Fruit fly (Drosophila melanogaster): Measurements from ENCODE around the gene Pus1.

The Pus1 gene

dm6 chr3R:20556281-20557113, 36.0 kb downstream of the Pus1 start (continued):
- no peak for TF ChIP-seq sd (tag; optimal IDR thresholded peaks at IDR 0.05)
- peak; percentile 61 for TF ChIP-seq wdn (GFP tag; IDR thresholded peaks at IDR 0.05)
- TF ChIP-seq CG43689 (GFP tag; IDR thresholded peaks at IDR 0.05), result peak; percentile 39; the same call in 1 of the 2 replicates
- no peak for TF ChIP-seq dm (GFP tag; optimal IDR thresholded peaks at IDR 0.05)
- peak; percentile 54 for TF ChIP-seq Hsf (GFP tag; optimal IDR thresholded peaks at IDR 0.05)
- peak; percentile 81 for TF ChIP-seq CG3281 (GFP tag; optimal IDR thresholded peaks at IDR 0.05)
- peak; percentile 39 for TF ChIP-seq CG10979 (tag; optimal IDR thresholded peaks at IDR 0.05)
- no peak for TF ChIP-seq Hey (tag; optimal IDR thresholded peaks at IDR 0.05)
- TF ChIP-seq CG10209 (GFP tag; optimal IDR thresholded peaks at IDR 0.05), result peak; percentile 65
- TF ChIP-seq CHES-1-like (GFP tag; optimal IDR thresholded peaks at IDR 0.05), result no peak
- TF ChIP-seq mirr (GFP tag; optimal IDR thresholded peaks at IDR 0.05), result no peak
- TF ChIP-seq disco-r (GFP tag; optimal IDR thresholded peaks at IDR 0.05), result no peak
- TF ChIP-seq pan (optimal IDR thresholded peaks at IDR 0.05), result no peak
- peak in 1 of 2 experiments; percentile 80 for TF ChIP-seq pan (GFP tag; optimal IDR thresholded peaks at IDR 0.05 in 1 of 2, IDR thresholded peaks at IDR 0.05 in 1 of 2)
- no peak for TF ChIP-seq CG5180 (GFP tag; optimal IDR thresholded peaks at IDR 0.05)
- no peak for TF ChIP-seq CG13287 (GFP tag; IDR thresholded peaks at IDR 0.05; ENCODE audit: partially characterized antibody)
- no peak for TF ChIP-seq CG1603 (tag; optimal IDR thresholded peaks at IDR 0.05)
- TF ChIP-seq Sox102F (GFP tag; optimal IDR thresholded peaks at IDR 0.05), result peak; percentile 47
- peak; percentile 41 for TF ChIP-seq CG31388 (GFP tag; optimal IDR thresholded peaks at IDR 0.05)
- no peak for TF ChIP-seq odd (GFP tag; optimal IDR thresholded peaks at IDR 0.05)
- TF ChIP-seq Hand (GFP tag; optimal IDR thresholded peaks at IDR 0.05), result no peak
- peak; percentile 11 for TF ChIP-seq CG15696 (tag; optimal IDR thresholded peaks at IDR 0.05)
- TF ChIP-seq tio (GFP tag; optimal IDR thresholded peaks at IDR 0.05), result peak; percentile 61
- peak; percentile 52; the same call in 1 of the 2 replicates for TF ChIP-seq vvl (GFP tag; IDR thresholded peaks at IDR 0.05)
- peak; percentile 88 for TF ChIP-seq Atf6 (GFP tag; IDR thresholded peaks at IDR 0.05)
- TF ChIP-seq CG2120 (GFP tag; optimal IDR thresholded peaks at IDR 0.05), result peak; percentile 85
- TF ChIP-seq HLH3B (GFP tag; IDR thresholded peaks at IDR 0.05), result peak; percentile 84
- no peak for TF ChIP-seq CG8944 (GFP tag; optimal IDR thresholded peaks at IDR 0.05)
- TF ChIP-seq CG11504 (tag; optimal IDR thresholded peaks at IDR 0.05), result peak; percentile 82
- no peak for TF ChIP-seq Tbp (GFP tag; optimal IDR thresholded peaks at IDR 0.05)
- TF ChIP-seq Hr51 (GFP tag; optimal IDR thresholded peaks at IDR 0.05), result peak in 1 of 2 experiments; percentile 75
- no peak for TF ChIP-seq CG33557 (GFP tag; optimal IDR thresholded peaks at IDR 0.05)
- no peak for TF ChIP-seq wor (GFP tag; IDR thresholded peaks at IDR 0.05)
- TF ChIP-seq CG9932 (GFP tag; IDR thresholded peaks at IDR 0.05), result peak; percentile 90
- TF ChIP-seq cad (GFP tag; optimal IDR thresholded peaks at IDR 0.05), result no peak
- TF ChIP-seq CG15073 (GFP tag; optimal IDR thresholded peaks at IDR 0.05), result no peak
- peak; percentile 92 for TF ChIP-seq CG32532 (GFP tag; IDR thresholded peaks at IDR 0.05)
- TF ChIP-seq unpg (GFP tag; optimal IDR thresholded peaks at IDR 0.05), result peak; percentile 53
- TF ChIP-seq H15 (GFP tag; IDR thresholded peaks at IDR 0.05), result peak; percentile 83
- TF ChIP-seq Ssrp (tag; optimal IDR thresholded peaks at IDR 0.05), result peak; percentile 55
- TF ChIP-seq Mad (GFP tag; optimal IDR thresholded peaks at IDR 0.05), result peak; percentile 3
- TF ChIP-seq MBD-R2 (GFP tag; IDR thresholded peaks at IDR 0.05), result peak; percentile 47; the same call in 1 of the 2 replicates
- no peak for TF ChIP-seq CG15601 (tag; optimal IDR thresholded peaks at IDR 0.05)
- no peak for TF ChIP-seq CG18011 (GFP tag; optimal IDR thresholded peaks at IDR 0.05)
- TF ChIP-seq unc-4 (GFP tag; IDR thresholded peaks at IDR 0.05; ENCODE audit: partially characterized antibody), result no peak
- TF ChIP-seq CG8478 (optimal IDR thresholded peaks at IDR 0.05), result no peak
- peak; percentile 74 for TF ChIP-seq CG11456 (GFP tag; IDR thresholded peaks at IDR 0.05)
- TF ChIP-seq gt (GFP tag; IDR thresholded peaks at IDR 0.05), result 0 out of 2 replicates have a peak, but pooled peaks have one; percentile 20
- TF ChIP-seq CG4820 (GFP tag; optimal IDR thresholded peaks at IDR 0.05), result peak; percentile 57

Data from whole organism, embryonic.